Fruit fly (Drosophila melanogaster) whole organism, prepupa: Measurements from ENCODE around the gene CG15330.

Experiments
- Blimp-1 ChIP-seq: fragments of 200-800 bp; sonication (Bioruptor generic); optimal IDR thresholded peaks from 3 replicates; lab custom pipeline; 2017; ENCODE audit warnings: missing biosample characterization, missing genetic modification characterization, mild to moderate bottlenecking, moderate library complexity, missing genetic modification reagents
- CG10631 ChIP-seq: fragments of 200-800 bp; sonication (Bioruptor generic); optimal IDR thresholded peaks from 2 replicates; lab custom pipeline; 2016; ENCODE audit warnings: missing biosample characterization, missing genetic modification characterization
- CG11294 ChIP-seq: fragments of 200-800 bp; sonication (Bioruptor generic); IDR thresholded peaks from 2 replicates; pipeline ENCODE4 v1.3.6; 2022; ENCODE audit warnings: missing biosample characterization, missing genetic modification characterization
- CG11902 ChIP-seq: fragments of 200-800 bp; sonication (Bioruptor generic); optimal IDR thresholded peaks from 3 replicates; lab custom pipeline; 2016; ENCODE audit warnings: missing biosample characterization, missing genetic modification characterization
- CG1621 ChIP-seq: fragments of 200-800 bp; sonication (Bioruptor generic); optimal IDR thresholded peaks from 3 replicates; lab custom pipeline; 2018; ENCODE audit warnings: missing biosample characterization, mild to moderate bottlenecking, missing genetic modification characterization
- CG31627 ChIP-seq: fragments of 200-800 bp; sonication (Bioruptor generic); optimal IDR thresholded peaks from 3 replicates; lab custom pipeline; 2016; ENCODE audit warnings: missing biosample characterization, missing genetic modification characterization
- CG32006 ChIP-seq: fragments of 200-800 bp; sonication (Bioruptor generic); optimal IDR thresholded peaks from 3 replicates; lab custom pipeline; 2017; ENCODE audit warnings: missing biosample characterization, mild to moderate bottlenecking, missing genetic modification characterization
- CG3919 ChIP-seq: fragments of 200-800 bp; sonication (Bioruptor generic); optimal IDR thresholded peaks from 3 replicates; lab custom pipeline; 2016; ENCODE audit warnings: missing biosample characterization, missing genetic modification characterization
- CG4318 ChIP-seq: fragments of 200-800 bp; sonication (Bioruptor generic); optimal IDR thresholded peaks from 3 replicates; lab custom pipeline; 2017; ENCODE audit warnings: missing biosample characterization, mild to moderate bottlenecking, missing genetic modification characterization
- CG6163 ChIP-seq: fragments of 200-800 bp; sonication (Bioruptor generic); IDR thresholded peaks from 3 replicates; pipeline ENCODE4 v1.3.6; 2022; ENCODE audit warnings: missing biosample characterization, missing genetic modification characterization
- CG6276 ChIP-seq: fragments of 200-800 bp; sonication (Bioruptor generic); optimal IDR thresholded peaks from 2 replicates; lab custom pipeline; 2017; ENCODE audit warnings: missing biosample characterization, mild to moderate bottlenecking, missing genetic modification characterization
- CG6792 ChIP-seq: fragments of 200-800 bp; sonication (Bioruptor generic); optimal IDR thresholded peaks from 3 replicates; lab custom pipeline; 2016; ENCODE audit warnings: missing biosample characterization, missing genetic modification characterization
- CG6854 ChIP-seq: fragments of 200-800 bp; sonication (Bioruptor generic); optimal IDR thresholded peaks from 2 replicates; lab custom pipeline; 2017; ENCODE audit warnings: missing biosample characterization, mild to moderate bottlenecking, missing genetic modification characterization
- CG7368 ChIP-seq: fragments of 200-800 bp; sonication (Bioruptor generic); optimal IDR thresholded peaks from 3 replicates; lab custom pipeline; 2016; ENCODE audit warnings: missing biosample characterization, missing genetic modification characterization
- CG8319 ChIP-seq: fragments of 200-800 bp; sonication (Bioruptor generic); optimal IDR thresholded peaks from 3 replicates; lab custom pipeline; 2016; ENCODE audit warnings: missing biosample characterization, missing genetic modification characterization
- Eip75B ChIP-seq: fragments of 200-800 bp; sonication (Bioruptor generic); optimal IDR thresholded peaks from 3 replicates; lab custom pipeline; 2016; ENCODE audit warnings: missing biosample characterization, missing genetic modification characterization
- Eip78C ChIP-seq: fragments of 200-800 bp; sonication (Bioruptor generic); peaks from one replicate; lab custom pipeline; 2016; ENCODE audit warnings: missing biosample characterization, missing genetic modification characterization
- Eip93F ChIP-seq: fragments of 200-800 bp; sonication (Bioruptor generic); optimal IDR thresholded peaks from 2 replicates; lab custom pipeline; 2016; ENCODE audit warnings: missing biosample characterization, mild to moderate bottlenecking, missing genetic modification characterization
- Ets21C ChIP-seq: fragments of 200-800 bp; sonication (Bioruptor generic); optimal IDR thresholded peaks from 3 replicates; lab custom pipeline; 2016; ENCODE audit warnings: missing biosample characterization, missing genetic modification characterization
- Ets96B ChIP-seq: fragments of 200-800 bp; optimal IDR thresholded peaks from 2 replicates; lab custom pipeline; 2019; ENCODE audit warnings: missing biosample characterization, mild to moderate bottlenecking, missing genetic modification characterization, moderate library complexity
- Gug ChIP-seq: fragments of 200-800 bp; sonication (Bioruptor generic); IDR thresholded peaks from 2 replicates; pipeline ENCODE4 v1.3.6; 2022; ENCODE audit warnings: missing biosample characterization, missing genetic modification characterization
- Lpt ChIP-seq: fragments of 200-800 bp; sonication (Bioruptor generic); optimal IDR thresholded peaks from 3 replicates; lab custom pipeline; 2016; ENCODE audit warnings: missing biosample characterization, missing genetic modification characterization
- OdsH ChIP-seq: fragments of 200-800 bp; sonication (Bioruptor generic); optimal IDR thresholded peaks from 3 replicates; lab custom pipeline; 2016; ENCODE audit warnings: missing biosample characterization, missing genetic modification characterization
- Sox102F ChIP-seq: fragments of 200-800 bp; sonication (Bioruptor generic); optimal IDR thresholded peaks from 2 replicates; lab custom pipeline; 2016; ENCODE audit warnings: missing biosample characterization, mild to moderate bottlenecking, missing genetic modification characterization
- Sox15 ChIP-seq: fragments of 200-800 bp; sonication (Bioruptor generic); optimal IDR thresholded peaks from 3 replicates; lab custom pipeline; 2016; ENCODE audit warnings: missing biosample characterization, missing genetic modification characterization
- achi ChIP-seq: fragments of 200-800 bp; sonication (Bioruptor generic); optimal IDR thresholded peaks from 3 replicates; lab custom pipeline; 2016; ENCODE audit warnings: missing biosample characterization, missing genetic modification characterization
- cyc ChIP-seq: fragments of 200-800 bp; sonication (Bioruptor generic); optimal IDR thresholded peaks from 3 replicates; lab custom pipeline; 2016; ENCODE audit warnings: missing biosample characterization, missing genetic modification characterization
- dsx ChIP-seq: fragments of 200-800 bp; optimal IDR thresholded peaks from 3 replicates; lab custom pipeline; 2019; ENCODE audit warnings: missing biosample characterization, mild to moderate bottlenecking, missing genetic modification characterization, moderate library complexity; ENCODE audit not compliant: poor library complexity, severe bottlenecking
- eg ChIP-seq: fragments of 200-800 bp; sonication (Bioruptor generic); IDR thresholded peaks from 3 replicates; pipeline ENCODE4 v1.3.6; 2022; ENCODE audit warnings: missing biosample characterization, missing genetic modification characterization
- esn ChIP-seq: fragments of 200-800 bp; sonication (Bioruptor generic); optimal IDR thresholded peaks from 2 replicates; lab custom pipeline; 2016; ENCODE audit warnings: missing biosample characterization, mild to moderate bottlenecking, missing genetic modification characterization, moderate library complexity
- fd59A ChIP-seq: fragments of 200-800 bp; sonication (Bioruptor generic); optimal IDR thresholded peaks from 2 replicates; lab custom pipeline; 2017; ENCODE audit warnings: missing biosample characterization, mild to moderate bottlenecking, missing genetic modification characterization, missing genetic modification reagents
- fkh ChIP-seq: fragments of 200-800 bp; sonication (Bioruptor generic); optimal IDR thresholded peaks from 3 replicates; lab custom pipeline; 2017; ENCODE audit warnings: missing biosample characterization, mild to moderate bottlenecking, missing genetic modification characterization, moderate library complexity
- lz ChIP-seq: fragments of 200-800 bp; sonication (Bioruptor generic); optimal IDR thresholded peaks from 3 replicates; lab custom pipeline; 2016; ENCODE audit warnings: missing biosample characterization, missing genetic modification characterization
- net ChIP-seq: fragments of 200-800 bp; sonication (Bioruptor generic); optimal IDR thresholded peaks from 3 replicates; lab custom pipeline; 2016; ENCODE audit warnings: missing biosample characterization, missing genetic modification characterization
- pdm3 ChIP-seq: fragments of 200-800 bp; sonication (Bioruptor generic); optimal IDR thresholded peaks from 3 replicates; lab custom pipeline; 2016; ENCODE audit warnings: missing biosample characterization, missing genetic modification characterization
- ss ChIP-seq, 2 experiments: fragments of 200-800 bp; sonication (Bioruptor generic); optimal IDR thresholded peaks; 2 replicates in 1 of 2; 3 replicates in 1 of 2; lab custom pipeline; 2017 to 2018; ENCODE audit warnings: mild to moderate bottlenecking in 2 of 2, missing biosample characterization in 2 of 2, missing genetic modification characterization in 2 of 2, moderate library complexity in 1 of 2
- svp ChIP-seq: fragments of 200-800 bp; sonication (Bioruptor generic); peaks from one replicate; lab custom pipeline; 2016; ENCODE audit warnings: missing biosample characterization, missing genetic modification characterization
- topi ChIP-seq: fragments of 200-800 bp; sonication (Bioruptor generic); optimal IDR thresholded peaks from 3 replicates; lab custom pipeline; 2016; ENCODE audit warnings: missing biosample characterization, missing genetic modification characterization
- vri ChIP-seq: fragments of 200-800 bp; sonication (Bioruptor generic); optimal IDR thresholded peaks from 3 replicates; lab custom pipeline; 2016; ENCODE audit warnings: missing biosample characterization, mild to moderate bottlenecking, missing genetic modification characterization

Gene CG15330

DNA sequence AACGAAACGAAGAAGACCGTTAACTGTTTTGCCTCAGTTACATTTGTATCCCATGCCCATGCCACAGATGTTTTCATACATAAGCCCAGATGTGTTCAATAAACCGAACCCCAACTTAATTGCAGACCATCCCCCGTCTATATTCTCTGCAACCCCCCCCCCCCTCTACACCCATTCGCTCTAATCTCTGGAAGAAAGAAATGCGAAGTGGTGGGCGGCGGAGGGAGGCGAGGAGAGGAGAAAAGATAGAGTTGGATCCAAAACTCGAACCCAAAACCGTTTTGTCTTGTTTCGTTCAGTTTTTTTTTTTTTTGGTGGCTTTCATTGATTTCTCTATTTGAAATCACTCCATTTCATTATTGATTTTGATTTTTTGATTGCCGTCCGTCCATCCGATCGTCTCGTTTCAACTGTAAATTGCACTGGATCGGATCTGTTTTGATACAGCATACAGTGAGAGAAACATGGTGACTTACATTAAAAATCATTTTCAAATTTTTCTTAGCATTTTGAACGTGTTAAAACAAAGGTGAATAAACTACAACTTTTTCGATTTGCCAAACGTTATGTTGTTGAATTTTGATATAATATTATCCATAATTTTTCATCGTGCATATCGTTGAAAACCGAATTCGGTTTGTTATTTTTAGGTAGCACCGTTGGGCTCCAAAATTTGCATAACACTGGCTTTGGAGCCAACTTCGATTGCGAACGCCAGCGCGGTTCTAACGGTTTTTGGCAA lies 19.8 kb downstream of the CG15330 start (continued):
- TF ChIP-seq pdm3 (peak; percentile 44), Sox102F (GFP tag; lab: Kevin White, UChicago) (peak; percentile 35), fd59A (GFP tag; lab: Kevin White, UChicago) (no peak), CG6854 (GFP tag; lab: Kevin White, UChicago) (no peak), CG8319 (no peak), Eip93F (no peak), svp (peak; percentile 81), CG11294 (GFP tag; lab: Robert Waterston, UW) (no peak), Eip75B (GFP tag; lab: Kevin White, UChicago) (peak; percentile 35), CG11902 (GFP tag; lab: Kevin White, UChicago) (no peak), CG6276 (GFP tag; lab: Kevin White, UChicago) (peak; percentile 45), dsx (GFP tag; lab: Kevin White, UChicago) (no peak), Ets21C (GFP tag; lab: Kevin White, UChicago) (peak; percentile 9), vri (GFP tag; lab: Kevin White, UChicago) (no peak), Lpt (GFP tag; lab: Kevin White, UChicago) (no peak), lz (peak; percentile 38), Sox15 (GFP tag; lab: Kevin White, UChicago) (no peak), CG1621 (no peak)
- TF ChIP-seq, all 60 proteins: peak for 36

- TF ChIP-seq CG32006 (GFP tag; lab: Kevin White, UChicago) (peak; percentile 43), Eip78C (peak; percentile 67), CG31627 (GFP tag; lab: Kevin White, UChicago) (no peak), dsx (GFP tag; lab: Kevin White, UChicago) (peak; percentile 30), fd59A (GFP tag; lab: Kevin White, UChicago) (no peak), CG6792 (GFP tag; lab: Kevin White, UChicago) (peak; percentile 1), achi (GFP tag; lab: Kevin White, UChicago) (peak; percentile 9), Sox15 (GFP tag; lab: Kevin White, UChicago) (no peak), Ets21C (GFP tag; lab: Kevin White, UChicago) (no peak), fkh (GFP tag; lab: Kevin White, UChicago) (no peak), pdm3 (peak; percentile 9), Blimp-1 (GFP tag; lab: Kevin White, UChicago) (no peak), esn (peak; percentile 1), CG6163 (GFP tag; lab: Robert Waterston, UW) (no peak), CG10631 (GFP tag; lab: Kevin White, UChicago) (peak; percentile 28), CG7368 (no peak), CG1621 (no peak), eg (GFP tag; lab: Robert Waterston, UW) (0 out of 3 replicates have a peak, but pooled peaks have one; percentile 31), Eip75B (GFP tag; lab: Kevin White, UChicago) (peak; percentile 3), CG4318 (GFP tag; lab: Kevin White, UChicago) (peak; percentile 3), ss (GFP tag; optimal IDR thresholded peaks at IDR 0.05; lab: Kevin White, UChicago) (peak; percentile 13 to 83), topi (GFP tag; lab: Kevin White, UChicago) (peak; percentile 24), CG11902 (GFP tag; lab: Kevin White, UChicago) (no peak), Ets96B (tag; lab: Kevin White, UChicago) (peak; percentile 2), cyc (GFP tag; lab: Kevin White, UChicago) (no peak), net (GFP tag; lab: Kevin White, UChicago) (no peak), CG3919 (no peak), Sox102F (GFP tag; lab: Kevin White, UChicago) (peak; percentile 2), OdsH (GFP tag; lab: Kevin White, UChicago) (peak; percentile 10), Gug (GFP tag; lab: Robert Waterston, UW) (0 out of 2 replicates have a peak, but pooled peaks have one; percentile 9)
Measured at dm6 chrX:7976976-7977834, 21.3 kb downstream of the CG15330 start.
